Worm (Caenorhabditis elegans): ENCODE measurements around the gene T13F3.4.

- TF ChIP-seq blmp-1 (tag; optimal IDR thresholded peaks at IDR 0.05; ENCODE audit: insufficient read depth) (no peak), nhr-11 (tag; optimal IDR thresholded peaks at IDR 0.05) (no peak), elt-3 (tag; optimal IDR thresholded peaks at IDR 0.05) (no peak), nhr-237 (tag; optimal IDR thresholded peaks at IDR 0.05) (no peak), lin-13 (GFP tag; optimal IDR thresholded peaks at IDR 0.05) (no peak), nhr-12 (tag; optimal IDR thresholded peaks at IDR 0.05) (no peak), peb-1 (tag; optimal IDR thresholded peaks at IDR 0.05) (no peak), mab-5 (tag; optimal IDR thresholded peaks at IDR 0.05) (no peak), unc-62 (GFP tag; optimal IDR thresholded peaks at IDR 0.05) (no peak), dmd-4 (tag; optimal IDR thresholded peaks at IDR 0.05) (no peak)
These were observed 36.0 kb upstream of the T13F3.4 start, which contains the start of the genes C31A11.13 and oac-6 for ce11 chrV:16302439-16302838.

All from whole organism, L2 larva.